Worm (Caenorhabditis elegans) whole organism, L1 larva: ENCODE results near the gene T01C3.11.

ENCODE experiments used
- C04F5.9 ChIP-seq: sonication (generic microtip); optimal IDR thresholded peaks from 2 replicates; lab custom pipeline; 2016; ENCODE audit warnings: missing genetic modification characterization, missing compliant biosample characterization
- C34B4.2 ChIP-seq: sonication (generic microtip); optimal IDR thresholded peaks from 2 replicates; lab custom pipeline; 2017; ENCODE audit warnings: mild to moderate bottlenecking, missing genetic modification characterization, missing compliant biosample characterization
- aha-1 ChIP-seq: fragments of 150-350 bp; optimal IDR thresholded peaks from 2 replicates; lab custom pipeline; 2014; ENCODE audit warnings: missing biosample characterization, missing genetic modification characterization
- ceh-63 ChIP-seq: fragments of 200-800 bp; sonication (Bioruptor generic); optimal IDR thresholded peaks from 2 replicates; lab custom pipeline; 2018; ENCODE audit warnings: mild to moderate bottlenecking, missing genetic modification characterization, missing compliant biosample characterization
- ceh-82 ChIP-seq, 3 experiments: fragments of 150-350 bp in 1 of 3; sonication (generic microtip) in 2 of 3; optimal IDR thresholded peaks; 2 replicates each; lab custom pipeline; 2014 to 2017; ENCODE audit warnings: missing biosample characterization in 3 of 3, missing genetic modification characterization in 3 of 3
- ceh-90 ChIP-seq: sonication (generic microtip); optimal IDR thresholded peaks from 2 replicates; lab custom pipeline; 2016; ENCODE audit warnings: missing genetic modification characterization, missing compliant biosample characterization
- dpl-1 ChIP-seq, 3 experiments: fragments of 150-350 bp in 2 of 3; sonication (generic microtip) in 1 of 3; optimal IDR thresholded peaks; 2 replicates each; lab custom pipeline; 2014 to 2017; ENCODE audit warnings: missing biosample characterization in 3 of 3, missing genetic modification characterization in 3 of 3, missing genetic modification reagents in 3 of 3
- dsc-1 ChIP-seq: sonication (generic microtip); optimal IDR thresholded peaks from 2 replicates; lab custom pipeline; 2016; ENCODE audit warnings: mild to moderate bottlenecking, missing genetic modification characterization, missing compliant biosample characterization
- efl-1 ChIP-seq, 4 experiments: fragments of 150-350 bp; optimal IDR thresholded peaks in 3 of 4; peaks in 1 of 4; 1 replicate in 1 of 4; 2 replicates in 3 of 4; lab custom pipeline; 2014; ENCODE audit warnings: missing biosample characterization in 2 of 4, missing genetic modification characterization in 2 of 4, missing genetic modification reagents in 2 of 4
- efl-3 ChIP-seq: fragments of 200-800 bp; sonication (Bioruptor generic); optimal IDR thresholded peaks from 2 replicates; lab custom pipeline; 2018; ENCODE audit warnings: mild to moderate bottlenecking, missing genetic modification characterization, missing compliant biosample characterization
- fkh-4 ChIP-seq: sonication (generic microtip); optimal IDR thresholded peaks from 2 replicates; lab custom pipeline; 2016; ENCODE audit warnings: missing compliant biosample characterization, missing genetic modification characterization, borderline replicate concordance
- fos-1 ChIP-seq: fragments of 150-350 bp; optimal IDR thresholded peaks from 2 replicates; lab custom pipeline; 2014; ENCODE audit warnings: missing biosample characterization, missing genetic modification characterization
- grh-1 ChIP-seq: fragments of 200-800 bp; sonication (Bioruptor generic); IDR thresholded peaks from 2 replicates; pipeline ENCODE4 v1.3.6; 2022; ENCODE audit warnings: missing genetic modification reagents, missing genetic modification characterization, missing compliant biosample characterization
- hlh-4 ChIP-seq: sonication (generic microtip); optimal IDR thresholded peaks from 2 replicates; lab custom pipeline; 2016; ENCODE audit warnings: mild to moderate bottlenecking, missing genetic modification characterization, missing compliant biosample characterization
- lin-14 ChIP-seq: fragments of 200-800 bp; sonication (Bioruptor generic); optimal IDR thresholded peaks from 2 replicates; lab custom pipeline; 2018; ENCODE audit warnings: mild to moderate bottlenecking, missing genetic modification characterization, moderate library complexity, missing compliant biosample characterization
- lin-35 ChIP-seq, 2 experiments: fragments of 150-350 bp; optimal IDR thresholded peaks; 2 replicates each; lab custom pipeline; 2014; ENCODE audit warnings: missing biosample characterization in 2 of 2, missing genetic modification characterization in 2 of 2, missing genetic modification reagents in 2 of 2
- lir-3 ChIP-seq: sonication (generic microtip); optimal IDR thresholded peaks from 2 replicates; lab custom pipeline; 2016; ENCODE audit warnings: mild to moderate bottlenecking, missing genetic modification characterization, moderate library complexity, missing compliant biosample characterization; ENCODE audit not compliant: poor library complexity
- lsy-2 ChIP-seq, 2 experiments: fragments of 150-350 bp; optimal IDR thresholded peaks; 2 replicates each; lab custom pipeline; 2014; ENCODE audit warnings: missing biosample characterization in 2 of 2, missing genetic modification characterization in 2 of 2
- nhr-12 ChIP-seq: sonication (generic microtip); optimal IDR thresholded peaks from 2 replicates; lab custom pipeline; 2017; ENCODE audit warnings: missing biosample characterization, missing genetic modification characterization
- nhr-20 ChIP-seq: sonication (generic microtip); optimal IDR thresholded peaks from 2 replicates; lab custom pipeline; 2016; ENCODE audit warnings: mild to moderate bottlenecking, missing genetic modification characterization, missing compliant biosample characterization
- nhr-237 ChIP-seq: fragments of 150-350 bp; optimal IDR thresholded peaks from 2 replicates; lab custom pipeline; 2014; ENCODE audit warnings: missing biosample characterization, missing genetic modification characterization
- nhr-28 ChIP-seq: fragments of 150-350 bp; optimal IDR thresholded peaks from 2 replicates; lab custom pipeline; 2014; ENCODE audit warnings: missing biosample characterization, missing genetic modification characterization
- nhr-47 ChIP-seq: sonication (generic microtip); optimal IDR thresholded peaks from 2 replicates; lab custom pipeline; 2016; ENCODE audit warnings: mild to moderate bottlenecking, missing genetic modification characterization, moderate library complexity, missing compliant biosample characterization
- nhr-71 ChIP-seq: sonication (generic microtip); optimal IDR thresholded peaks from 2 replicates; lab custom pipeline; 2016; ENCODE audit warnings: mild to moderate bottlenecking, missing genetic modification characterization, moderate library complexity, missing compliant biosample characterization
- nhr-77 ChIP-seq: fragments of 150-350 bp; optimal IDR thresholded peaks from 2 replicates; lab custom pipeline; 2014; ENCODE audit warnings: missing biosample characterization, missing genetic modification characterization
- nhr-85 ChIP-seq: sonication (generic microtip); peaks from one replicate; lab custom pipeline; 2016; ENCODE audit warnings: missing genetic modification characterization, inconsistent platforms, missing compliant biosample characterization
- pag-3 ChIP-seq: sonication (generic microtip); optimal IDR thresholded peaks from 2 replicates; lab custom pipeline; 2017; ENCODE audit warnings: missing genetic modification characterization, mild to moderate bottlenecking, missing compliant biosample characterization, antibody characterized with exemption, borderline replicate concordance; ENCODE audit not compliant: insufficient read depth
- rnt-1 ChIP-seq: sonication (generic microtip); optimal IDR thresholded peaks from 2 replicates; lab custom pipeline; 2016; ENCODE audit warnings: mild to moderate bottlenecking, missing genetic modification characterization, moderate library complexity, missing compliant biosample characterization
- snu-23 ChIP-seq: sonication (generic microtip); optimal IDR thresholded peaks from 2 replicates; lab custom pipeline; 2016; ENCODE audit warnings: missing genetic modification characterization, missing compliant biosample characterization
- swsn-7 ChIP-seq: sonication (generic microtip); optimal IDR thresholded peaks from 2 replicates; lab custom pipeline; 2016; ENCODE audit warnings: missing genetic modification characterization, missing compliant biosample characterization
- tlp-1 ChIP-seq: fragments of 150-350 bp; optimal IDR thresholded peaks from 2 replicates; lab custom pipeline; 2014; ENCODE audit warnings: missing biosample characterization, missing genetic modification characterization
- ztf-11 ChIP-seq, 2 experiments: sonication (generic microtip); optimal IDR thresholded peaks; 2 replicates each; lab custom pipeline; 2016 to 2017; ENCODE audit warnings: missing genetic modification characterization in 2 of 2, missing biosample characterization in 1 of 2, missing compliant biosample characterization in 1 of 2

T01C3.11 gene

DNA sequence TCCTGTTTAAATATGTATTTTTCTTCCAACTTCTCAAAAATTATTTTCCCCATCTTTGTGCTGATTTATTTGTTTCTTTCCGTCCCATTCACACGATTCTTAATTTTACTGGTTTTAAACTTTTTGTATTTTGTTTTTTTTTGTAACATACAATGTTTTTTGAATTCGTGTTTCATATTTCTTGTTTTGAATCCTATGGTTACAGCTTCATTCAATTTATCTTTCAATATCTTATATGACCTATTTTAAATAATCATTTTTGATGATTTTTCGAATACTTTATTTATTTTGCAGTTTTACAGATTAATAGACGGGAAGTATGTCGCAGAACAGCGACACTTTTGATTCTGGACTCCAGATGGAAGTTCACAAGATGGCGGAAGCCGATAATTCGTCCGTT, 5.5 kb downstream of the T01C3.11 start, which contains the start of gene hrde-2:
hrde-2 (plus strand) TSS at position 301 of the 400 bp plus-strand sequence.
- TF ChIP-seq C34B4.2 (tag; lab: Kevin White, UChicago) (no peak), ceh-90 (tag; lab: Kevin White, UChicago) (no peak), lin-14 (GFP tag; lab: Kevin White, UChicago) (no peak), efl-3 (no peak), ztf-11 (tag; optimal IDR thresholded peaks at IDR 0.05; lab: Kevin White, UChicago) (no peak), fkh-4 (tag; lab: Kevin White, UChicago) (no peak), dsc-1 (tag; lab: Kevin White, UChicago) (no peak), grh-1 (GFP tag; lab: Robert Waterston, UW) (no peak), nhr-77 (tag; lab: Kevin White, UChicago) (no peak), nhr-12 (tag; lab: Kevin White, UChicago) (no peak), aha-1 (tag; lab: Kevin White, UChicago) (no peak), lir-3 (no peak), ceh-82 (tag; optimal IDR thresholded peaks at IDR 0.05; lab: Kevin White, UChicago) (no peak), lsy-2 (tag; optimal IDR thresholded peaks at IDR 0.05; lab: Kevin White, UChicago) (no peak), C04F5.9 (no peak), nhr-20 (tag; lab: Kevin White, UChicago) (no peak), nhr-47 (no peak), ceh-63 (GFP tag; lab: Kevin White, UChicago) (no peak), snu-23 (GFP tag; lab: Kevin White, UChicago) (no peak)

ce11 chrV:15011560-15011959, 12.2 kb downstream of the T01C3.11 start, which contains the start of gene nmr-2:
nmr-2 (minus strand) TSS chrV:15011660.
- TF ChIP-seq snu-23 (GFP tag; lab: Kevin White, UChicago) (no peak), efl-3 (no peak)

- peak; percentile 12 for TF ChIP-seq nhr-47
- TF ChIP-seq pag-3 (tag; lab: Kevin White, UChicago) = no peak
- TF ChIP-seq dsc-1 (tag; lab: Kevin White, UChicago) = peak; percentile 24
- peak in 1 of 2 experiments; percentile 15 for TF ChIP-seq efl-1 (optimal IDR thresholded peaks at IDR 0.05; lab: Kevin White, UChicago)
- TF ChIP-seq efl-1 (GFP tag; optimal IDR thresholded peaks at IDR 0.05 in 1 of 2; lab: Kevin White, UChicago) = peak in 1 of 2 experiments; percentile 84
- TF ChIP-seq nhr-85 (tag; lab: Kevin White, UChicago) = peak; percentile 67
- no peak for TF ChIP-seq hlh-4 (tag; lab: Kevin White, UChicago)
- peak; percentile 20 for TF ChIP-seq lin-14 (GFP tag; lab: Kevin White, UChicago)
- TF ChIP-seq ceh-63 (GFP tag; lab: Kevin White, UChicago) = no peak
- TF ChIP-seq tlp-1 = no peak
- no peak for TF ChIP-seq nhr-20 (tag; lab: Kevin White, UChicago)
- peak; percentile 29 for TF ChIP-seq snu-23 (GFP tag; lab: Kevin White, UChicago)
- no peak for TF ChIP-seq C34B4.2 (tag; lab: Kevin White, UChicago)
- no peak for TF ChIP-seq dpl-1 (GFP tag; optimal IDR thresholded peaks at IDR 0.05; lab: Kevin White, UChicago)
- peak; percentile 70 for TF ChIP-seq rnt-1 (tag; lab: Kevin White, UChicago)
- peak in 1 of 2 experiments; percentile 18 for TF ChIP-seq lin-35 (GFP tag; optimal IDR thresholded peaks at IDR 0.05; lab: Kevin White, UChicago)
- TF ChIP-seq swsn-7 (tag; lab: Kevin White, UChicago) = no peak
- TF ChIP-seq fos-1 (tag; lab: Kevin White, UChicago) = no peak
- TF ChIP-seq nhr-71 (tag; lab: Kevin White, UChicago) = peak; percentile 36
- TF ChIP-seq nhr-28 = no peak
Measured at ce11 chrV:15012542-15013301, 13.4 kb downstream of the T01C3.11 start.

DNA sequence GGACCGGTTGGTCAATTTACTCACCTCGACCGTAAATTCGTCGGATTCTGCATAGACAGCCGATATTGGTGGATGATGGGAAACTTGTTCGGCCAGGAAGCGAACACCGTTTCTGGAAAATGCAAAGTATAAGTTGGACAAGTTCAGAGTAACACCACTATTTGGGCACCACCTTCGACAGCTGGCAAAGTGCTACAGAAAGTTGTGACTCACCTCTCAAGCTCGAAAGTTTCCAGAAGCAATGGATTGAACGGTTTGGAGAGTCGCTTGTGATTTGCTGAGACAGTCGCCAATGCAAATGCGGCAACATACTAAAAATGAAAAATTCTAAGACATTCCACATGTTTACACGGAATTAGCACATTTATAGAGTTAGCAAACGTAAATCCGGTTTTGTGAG, 14.0 kb downstream of the T01C3.11 start:
- TF ChIP-seq ceh-90 (tag; lab: Kevin White, UChicago) (no peak), nhr-237 (tag; lab: Kevin White, UChicago) (no peak), efl-3 (no peak)
